Fruit fly (Drosophila melanogaster) whole organism, prepupa: ENCODE measurements around the gene nanos.

Experiments used
- Blimp-1 ChIP-seq: fragments of 200-800 bp; sonication (Bioruptor generic); optimal IDR thresholded peaks from 3 replicates; lab custom pipeline; 2017; ENCODE audit warnings: missing biosample characterization, missing genetic modification characterization, mild to moderate bottlenecking, moderate library complexity, missing genetic modification reagents
- CG10631 ChIP-seq: fragments of 200-800 bp; sonication (Bioruptor generic); optimal IDR thresholded peaks from 2 replicates; lab custom pipeline; 2016; ENCODE audit warnings: missing biosample characterization, missing genetic modification characterization
- CG10669 ChIP-seq: fragments of 200-800 bp; sonication (Bioruptor generic); optimal IDR thresholded peaks from 3 replicates; lab custom pipeline; 2018; ENCODE audit warnings: missing biosample characterization, mild to moderate bottlenecking, missing genetic modification characterization, moderate library complexity
- CG11294 ChIP-seq: fragments of 200-800 bp; sonication (Bioruptor generic); IDR thresholded peaks from 2 replicates; pipeline ENCODE4 v1.3.6; 2022; ENCODE audit warnings: missing biosample characterization, missing genetic modification characterization
- CG11762 ChIP-seq: fragments of 200-800 bp; sonication (Bioruptor generic); optimal IDR thresholded peaks from 3 replicates; lab custom pipeline; 2016; ENCODE audit warnings: missing biosample characterization, missing genetic modification characterization; ENCODE audit not compliant: insufficient read depth
- CG11902 ChIP-seq: fragments of 200-800 bp; sonication (Bioruptor generic); optimal IDR thresholded peaks from 3 replicates; lab custom pipeline; 2016; ENCODE audit warnings: missing biosample characterization, missing genetic modification characterization
- CG15336 ChIP-seq: fragments of 200-800 bp; sonication (Bioruptor generic); IDR thresholded peaks from 2 replicates; pipeline ENCODE4 v1.3.6; 2022; ENCODE audit warnings: missing biosample characterization, missing genetic modification characterization
- CG1621 ChIP-seq: fragments of 200-800 bp; sonication (Bioruptor generic); optimal IDR thresholded peaks from 3 replicates; lab custom pipeline; 2018; ENCODE audit warnings: missing biosample characterization, mild to moderate bottlenecking, missing genetic modification characterization
- CG16779 ChIP-seq: fragments of 200-800 bp; sonication (Bioruptor generic); optimal IDR thresholded peaks from 3 replicates; lab custom pipeline; 2017; ENCODE audit warnings: missing biosample characterization, mild to moderate bottlenecking, missing genetic modification characterization
- CG3032 ChIP-seq: fragments of 200-800 bp; optimal IDR thresholded peaks from 2 replicates; lab custom pipeline; 2019; ENCODE audit warnings: missing biosample characterization, mild to moderate bottlenecking, missing genetic modification characterization, moderate library complexity
- CG31627 ChIP-seq: fragments of 200-800 bp; sonication (Bioruptor generic); optimal IDR thresholded peaks from 3 replicates; lab custom pipeline; 2016; ENCODE audit warnings: missing biosample characterization, missing genetic modification characterization
- CG32006 ChIP-seq: fragments of 200-800 bp; sonication (Bioruptor generic); optimal IDR thresholded peaks from 3 replicates; lab custom pipeline; 2017; ENCODE audit warnings: missing biosample characterization, mild to moderate bottlenecking, missing genetic modification characterization
- CG3919 ChIP-seq: fragments of 200-800 bp; sonication (Bioruptor generic); optimal IDR thresholded peaks from 3 replicates; lab custom pipeline; 2016; ENCODE audit warnings: missing biosample characterization, missing genetic modification characterization
- CG4318 ChIP-seq: fragments of 200-800 bp; sonication (Bioruptor generic); optimal IDR thresholded peaks from 3 replicates; lab custom pipeline; 2017; ENCODE audit warnings: missing biosample characterization, mild to moderate bottlenecking, missing genetic modification characterization
- CG6163 ChIP-seq: fragments of 200-800 bp; sonication (Bioruptor generic); IDR thresholded peaks from 3 replicates; pipeline ENCODE4 v1.3.6; 2022; ENCODE audit warnings: missing biosample characterization, missing genetic modification characterization
- CG6276 ChIP-seq: fragments of 200-800 bp; sonication (Bioruptor generic); optimal IDR thresholded peaks from 2 replicates; lab custom pipeline; 2017; ENCODE audit warnings: missing biosample characterization, mild to moderate bottlenecking, missing genetic modification characterization
- CG6854 ChIP-seq: fragments of 200-800 bp; sonication (Bioruptor generic); optimal IDR thresholded peaks from 2 replicates; lab custom pipeline; 2017; ENCODE audit warnings: missing biosample characterization, mild to moderate bottlenecking, missing genetic modification characterization
- CG7368 ChIP-seq: fragments of 200-800 bp; sonication (Bioruptor generic); optimal IDR thresholded peaks from 3 replicates; lab custom pipeline; 2016; ENCODE audit warnings: missing biosample characterization, missing genetic modification characterization
- CG8119 ChIP-seq: fragments of 200-800 bp; sonication (Bioruptor generic); IDR thresholded peaks from 3 replicates; pipeline ENCODE4 v1.3.6; 2022; ENCODE audit warnings: missing biosample characterization, missing genetic modification characterization
- CG8319 ChIP-seq: fragments of 200-800 bp; sonication (Bioruptor generic); optimal IDR thresholded peaks from 3 replicates; lab custom pipeline; 2016; ENCODE audit warnings: missing biosample characterization, missing genetic modification characterization
- CG8632 ChIP-seq: fragments of 200-800 bp; sonication (Bioruptor generic); optimal IDR thresholded peaks from 3 replicates; lab custom pipeline; 2016; ENCODE audit warnings: missing biosample characterization, missing genetic modification characterization
- CG9139 ChIP-seq: fragments of 200-800 bp; sonication (Bioruptor generic); optimal IDR thresholded peaks from 3 replicates; lab custom pipeline; 2017; ENCODE audit warnings: missing biosample characterization, mild to moderate bottlenecking, missing genetic modification characterization
- Eip75B ChIP-seq: fragments of 200-800 bp; sonication (Bioruptor generic); optimal IDR thresholded peaks from 3 replicates; lab custom pipeline; 2016; ENCODE audit warnings: missing biosample characterization, missing genetic modification characterization
- Eip78C ChIP-seq: fragments of 200-800 bp; sonication (Bioruptor generic); peaks from one replicate; lab custom pipeline; 2016; ENCODE audit warnings: missing biosample characterization, missing genetic modification characterization
- Eip93F ChIP-seq: fragments of 200-800 bp; sonication (Bioruptor generic); optimal IDR thresholded peaks from 2 replicates; lab custom pipeline; 2016; ENCODE audit warnings: missing biosample characterization, mild to moderate bottlenecking, missing genetic modification characterization
- Ets21C ChIP-seq: fragments of 200-800 bp; sonication (Bioruptor generic); optimal IDR thresholded peaks from 3 replicates; lab custom pipeline; 2016; ENCODE audit warnings: missing biosample characterization, missing genetic modification characterization
- Ets96B ChIP-seq: fragments of 200-800 bp; optimal IDR thresholded peaks from 2 replicates; lab custom pipeline; 2019; ENCODE audit warnings: missing biosample characterization, mild to moderate bottlenecking, missing genetic modification characterization, moderate library complexity
- Gug ChIP-seq: fragments of 200-800 bp; sonication (Bioruptor generic); IDR thresholded peaks from 2 replicates; pipeline ENCODE4 v1.3.6; 2022; ENCODE audit warnings: missing biosample characterization, missing genetic modification characterization
- Hr38 ChIP-seq: sonication (Bioruptor generic); optimal IDR thresholded peaks from 2 replicates; lab custom pipeline; 2016; ENCODE audit warnings: missing biosample characterization, missing genetic modification characterization
- Hr39 ChIP-seq: fragments of 200-800 bp; sonication (Bioruptor generic); optimal IDR thresholded peaks from 2 replicates; lab custom pipeline; 2016; ENCODE audit warnings: missing biosample characterization, missing genetic modification characterization
- Hr4 ChIP-seq: fragments of 200-800 bp; sonication (Bioruptor generic); optimal IDR thresholded peaks from 3 replicates; lab custom pipeline; 2016; ENCODE audit warnings: missing biosample characterization, missing genetic modification characterization
- Lpt ChIP-seq: fragments of 200-800 bp; sonication (Bioruptor generic); optimal IDR thresholded peaks from 3 replicates; lab custom pipeline; 2016; ENCODE audit warnings: missing biosample characterization, missing genetic modification characterization
- Met ChIP-seq: fragments of 200-800 bp; sonication (Bioruptor generic); optimal IDR thresholded peaks from 3 replicates; lab custom pipeline; 2016; ENCODE audit warnings: missing biosample characterization, missing genetic modification characterization
- OdsH ChIP-seq: fragments of 200-800 bp; sonication (Bioruptor generic); optimal IDR thresholded peaks from 3 replicates; lab custom pipeline; 2016; ENCODE audit warnings: missing biosample characterization, missing genetic modification characterization
- Sox102F ChIP-seq: fragments of 200-800 bp; sonication (Bioruptor generic); optimal IDR thresholded peaks from 2 replicates; lab custom pipeline; 2016; ENCODE audit warnings: missing biosample characterization, mild to moderate bottlenecking, missing genetic modification characterization
- Sox14 ChIP-seq: fragments of 200-800 bp; sonication (Bioruptor generic); optimal IDR thresholded peaks from 3 replicates; lab custom pipeline; 2016; ENCODE audit warnings: missing biosample characterization, missing genetic modification characterization
- achi ChIP-seq: fragments of 200-800 bp; sonication (Bioruptor generic); optimal IDR thresholded peaks from 3 replicates; lab custom pipeline; 2016; ENCODE audit warnings: missing biosample characterization, missing genetic modification characterization
- dac ChIP-seq: fragments of 200-800 bp; sonication (Bioruptor generic); optimal IDR thresholded peaks from 2 replicates; lab custom pipeline; 2017; ENCODE audit warnings: missing biosample characterization, mild to moderate bottlenecking, missing genetic modification characterization
- dsx ChIP-seq: fragments of 200-800 bp; optimal IDR thresholded peaks from 3 replicates; lab custom pipeline; 2019; ENCODE audit warnings: missing biosample characterization, mild to moderate bottlenecking, missing genetic modification characterization, moderate library complexity; ENCODE audit not compliant: poor library complexity, severe bottlenecking
- eg ChIP-seq: fragments of 200-800 bp; sonication (Bioruptor generic); IDR thresholded peaks from 3 replicates; pipeline ENCODE4 v1.3.6; 2022; ENCODE audit warnings: missing biosample characterization, missing genetic modification characterization
- esn ChIP-seq: fragments of 200-800 bp; sonication (Bioruptor generic); optimal IDR thresholded peaks from 2 replicates; lab custom pipeline; 2016; ENCODE audit warnings: missing biosample characterization, mild to moderate bottlenecking, missing genetic modification characterization, moderate library complexity
- fd59A ChIP-seq: fragments of 200-800 bp; sonication (Bioruptor generic); optimal IDR thresholded peaks from 2 replicates; lab custom pipeline; 2017; ENCODE audit warnings: missing biosample characterization, mild to moderate bottlenecking, missing genetic modification characterization, missing genetic modification reagents
- fd85E ChIP-seq: fragments of 200-800 bp; sonication (Bioruptor generic); optimal IDR thresholded peaks from 3 replicates; lab custom pipeline; 2016; ENCODE audit warnings: missing biosample characterization, missing genetic modification characterization
- lz ChIP-seq: fragments of 200-800 bp; sonication (Bioruptor generic); optimal IDR thresholded peaks from 3 replicates; lab custom pipeline; 2016; ENCODE audit warnings: missing biosample characterization, missing genetic modification characterization
- pdm3 ChIP-seq: fragments of 200-800 bp; sonication (Bioruptor generic); optimal IDR thresholded peaks from 3 replicates; lab custom pipeline; 2016; ENCODE audit warnings: missing biosample characterization, missing genetic modification characterization
- salr ChIP-seq, 2 experiments: fragments of 200-800 bp; sonication (Bioruptor generic); optimal IDR thresholded peaks; 3 replicates each; lab custom pipeline; 2016 to 2018; ENCODE audit warnings: missing biosample characterization in 2 of 2, missing genetic modification characterization in 2 of 2, mild to moderate bottlenecking in 1 of 2
- spab ChIP-seq: fragments of 200-800 bp; sonication (Bioruptor generic); optimal IDR thresholded peaks from 2 replicates; lab custom pipeline; 2017; ENCODE audit warnings: missing biosample characterization, mild to moderate bottlenecking, missing genetic modification characterization, missing genetic modification reagents
- ss ChIP-seq, 2 experiments: fragments of 200-800 bp; sonication (Bioruptor generic); optimal IDR thresholded peaks; 2 replicates in 1 of 2; 3 replicates in 1 of 2; lab custom pipeline; 2017 to 2018; ENCODE audit warnings: mild to moderate bottlenecking in 2 of 2, missing biosample characterization in 2 of 2, missing genetic modification characterization in 2 of 2, moderate library complexity in 1 of 2
- svp ChIP-seq: fragments of 200-800 bp; sonication (Bioruptor generic); peaks from one replicate; lab custom pipeline; 2016; ENCODE audit warnings: missing biosample characterization, missing genetic modification characterization
- topi ChIP-seq: fragments of 200-800 bp; sonication (Bioruptor generic); optimal IDR thresholded peaks from 3 replicates; lab custom pipeline; 2016; ENCODE audit warnings: missing biosample characterization, missing genetic modification characterization
- vri ChIP-seq: fragments of 200-800 bp; sonication (Bioruptor generic); optimal IDR thresholded peaks from 3 replicates; lab custom pipeline; 2016; ENCODE audit warnings: missing biosample characterization, mild to moderate bottlenecking, missing genetic modification characterization

The nanos gene

DNA sequence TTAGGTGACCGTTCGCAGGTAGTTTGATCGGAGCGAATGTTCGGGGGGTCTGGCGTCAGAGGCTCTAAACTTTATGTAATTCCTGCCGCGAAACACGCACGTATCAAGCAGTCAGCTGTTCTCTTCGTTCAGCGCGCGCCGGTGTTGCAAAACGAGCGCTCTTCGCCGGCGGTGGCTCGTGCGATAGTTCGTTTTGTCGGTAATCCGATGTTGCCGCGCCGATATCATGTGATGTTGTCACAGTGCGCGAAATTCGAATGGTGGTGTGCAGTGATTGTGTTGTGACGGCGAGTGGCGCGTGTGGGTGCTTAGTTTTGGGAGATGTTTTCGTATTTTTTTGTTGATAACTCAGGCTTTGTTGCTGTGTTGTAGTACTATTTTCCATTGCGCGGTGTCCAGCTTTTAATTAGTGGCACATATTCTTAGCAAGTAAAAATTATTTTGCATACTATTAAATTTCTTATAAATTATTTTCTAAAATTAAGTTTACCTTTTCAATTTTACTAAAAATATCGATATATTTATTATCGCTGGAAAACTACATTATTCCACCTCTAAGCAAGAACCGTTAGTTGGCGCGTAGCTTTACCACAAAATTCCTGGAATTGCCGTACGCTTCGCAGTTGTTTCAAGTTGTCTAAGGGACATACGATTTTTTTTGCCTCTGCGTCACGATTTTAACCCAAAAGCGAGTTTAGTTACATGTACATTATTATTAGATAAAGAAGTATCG is at the start of gene nanos:
TSS of gene nanos (plus strand) at position 569 of the 733 bp plus-strand sequence.
- TF ChIP-seq Eip75B (GFP tag; lab: Kevin White, UChicago) = peak; percentile 21
- peak; percentile 46 for TF ChIP-seq Hr39 (GFP tag; lab: Kevin White, UChicago)
- TF ChIP-seq Hr38 (GFP tag; lab: Kevin White, UChicago) = no peak
- no peak for TF ChIP-seq salr (GFP tag; optimal IDR thresholded peaks at IDR 0.05; lab: Kevin White, UChicago)
- TF ChIP-seq Blimp-1 = no peak
- no peak; the same call in 2 of the 3 replicates for TF ChIP-seq CG8119 (GFP tag; lab: Robert Waterston, UW)
- no peak for TF ChIP-seq CG8632 (GFP tag; lab: Kevin White, UChicago)
- no peak for TF ChIP-seq spab (GFP tag; lab: Kevin White, UChicago)
- TF ChIP-seq Sox14 = peak; percentile 52
- no peak for TF ChIP-seq fd85E (GFP tag; lab: Kevin White, UChicago)
- peak; percentile 39 for TF ChIP-seq CG11902
- peak; percentile 33; the same call in 1 of the 3 replicates for TF ChIP-seq eg
- peak; percentile 28 for TF ChIP-seq pdm3 (GFP tag; lab: Kevin White, UChicago)
- TF ChIP-seq vri = peak; percentile 73
- no peak for TF ChIP-seq CG11762
- no peak for TF ChIP-seq fd59A (GFP tag; lab: Kevin White, UChicago)
- no peak for TF ChIP-seq CG9139
- TF ChIP-seq CG7368 (GFP tag; lab: Kevin White, UChicago) = no peak
- TF ChIP-seq ss (GFP tag; optimal IDR thresholded peaks at IDR 0.05; lab: Kevin White, UChicago) = no peak
- TF ChIP-seq CG4318 = no peak
- TF ChIP-seq CG6276 = no peak
- peak; percentile 39 for TF ChIP-seq topi (GFP tag; lab: Kevin White, UChicago)
- no peak for TF ChIP-seq CG15336 (GFP tag; lab: Robert Waterston, UW)
- TF ChIP-seq Hr4 (GFP tag; lab: Kevin White, UChicago) = no peak
- TF ChIP-seq Ets21C (GFP tag; lab: Kevin White, UChicago) = peak; percentile 29
- peak; percentile 52 for TF ChIP-seq CG3032
- TF ChIP-seq Sox102F (GFP tag; lab: Kevin White, UChicago) = no peak
- no peak for TF ChIP-seq CG10669 (GFP tag; lab: Kevin White, UChicago)
- TF ChIP-seq achi = peak; percentile 12
- TF ChIP-seq CG6854 (GFP tag; lab: Kevin White, UChicago) = no peak
- TF ChIP-seq CG8319 (GFP tag; lab: Kevin White, UChicago) = no peak
- TF ChIP-seq esn (GFP tag; lab: Kevin White, UChicago) = peak; percentile 59
- TF ChIP-seq dac (GFP tag; lab: Kevin White, UChicago) = no peak
- no peak for TF ChIP-seq Eip78C (GFP tag; lab: Kevin White, UChicago)
- peak; percentile 56 for TF ChIP-seq CG10631 (GFP tag; lab: Kevin White, UChicago)
- TF ChIP-seq lz = peak; percentile 68
- TF ChIP-seq Gug (GFP tag; lab: Robert Waterston, UW) = peak; percentile 25; the same call in 1 of the 2 replicates
- TF ChIP-seq CG11294 = no peak
- TF ChIP-seq CG32006 = peak; percentile 21
- no peak for TF ChIP-seq svp (GFP tag; lab: Kevin White, UChicago)
- TF ChIP-seq CG1621 (tag; lab: Kevin White, UChicago) = peak; percentile 18
- TF ChIP-seq Lpt (GFP tag; lab: Kevin White, UChicago) = no peak
- no peak for TF ChIP-seq Met (GFP tag; lab: Kevin White, UChicago)
- no peak for TF ChIP-seq Eip93F (GFP tag; lab: Kevin White, UChicago)
- TF ChIP-seq dsx = no peak
- peak; percentile 59 for TF ChIP-seq CG31627 (GFP tag; lab: Kevin White, UChicago)
- TF ChIP-seq CG3919 = peak; percentile 58
- TF ChIP-seq Ets96B (tag; lab: Kevin White, UChicago) = no peak
- no peak for TF ChIP-seq CG16779 (tag; lab: Kevin White, UChicago)
- peak; percentile 72; the same call in 2 of the 3 replicates for TF ChIP-seq CG6163 (GFP tag; lab: Robert Waterston, UW)
- TF ChIP-seq OdsH (GFP tag; lab: Kevin White, UChicago) = peak; percentile 27
